Fruit fly (Drosophila melanogaster) whole organism, embryonic: ENCODE data around the gene Ass.

ENCODE experiments used
- CG10147 ChIP-seq: fragments of 200-800 bp; sonication (Bioruptor generic); optimal IDR thresholded peaks from 2 replicates; lab custom pipeline; 2019; ENCODE audit warnings: missing biosample characterization, mild to moderate bottlenecking, missing genetic modification characterization, moderate library complexity
- CG10543 ChIP-seq: fragments of 200-800 bp; sonication (Bioruptor generic); optimal IDR thresholded peaks from 3 replicates; lab custom pipeline; 2017; ENCODE audit warnings: missing biosample characterization, mild to moderate bottlenecking, missing genetic modification characterization, moderate library complexity
- CG11560 ChIP-seq: fragments of 200-800 bp; sonication (Bioruptor generic); IDR thresholded peaks from 3 replicates; pipeline ENCODE4 v1.3.6; 2022; ENCODE audit warnings: missing biosample characterization, missing genetic modification characterization
- CG12219 ChIP-seq: fragments of 200-800 bp; sonication (Bioruptor generic); optimal IDR thresholded peaks from 3 replicates; lab custom pipeline; 2018; ENCODE audit warnings: missing biosample characterization, mild to moderate bottlenecking, missing genetic modification characterization
- CG1233 ChIP-seq: fragments of 200-800 bp; sonication (Bioruptor generic); optimal IDR thresholded peaks from 4 replicates; lab custom pipeline; 2018; ENCODE audit warnings: missing biosample characterization, mild to moderate bottlenecking, missing genetic modification characterization
- CG1529 ChIP-seq: fragments of 200-800 bp; sonication (Bioruptor generic); optimal IDR thresholded peaks from 3 replicates; lab custom pipeline; 2018; ENCODE audit warnings: missing biosample characterization, missing genetic modification characterization
- CG15601 ChIP-seq: fragments of 200-800 bp; sonication (Bioruptor generic); optimal IDR thresholded peaks from 3 replicates; lab custom pipeline; 2019; ENCODE audit warnings: missing biosample characterization, mild to moderate bottlenecking, missing genetic modification characterization, moderate library complexity
- CG17568 ChIP-seq: fragments of 200-800 bp; sonication (Bioruptor generic); optimal IDR thresholded peaks from 2 replicates; lab custom pipeline; 2018; ENCODE audit warnings: missing biosample characterization, mild to moderate bottlenecking, missing genetic modification characterization, moderate library complexity
- CG2678 ChIP-seq: fragments of 200-800 bp; sonication (Bioruptor generic); optimal IDR thresholded peaks from 3 replicates; lab custom pipeline; 2019; ENCODE audit warnings: missing biosample characterization, mild to moderate bottlenecking, missing genetic modification characterization, moderate library complexity
- CG2712 ChIP-seq: fragments of 200-800 bp; optimal IDR thresholded peaks from 3 replicates; lab custom pipeline; 2019; ENCODE audit warnings: missing biosample characterization, mild to moderate bottlenecking, missing genetic modification characterization, moderate library complexity
- CG3847 ChIP-seq: fragments of 200-800 bp; sonication (Bioruptor generic); IDR thresholded peaks from 2 replicates; pipeline ENCODE4 v1.3.6; 2022; ENCODE audit warnings: missing biosample characterization, missing genetic modification characterization
- CG4282 ChIP-seq: fragments of 200-800 bp; sonication (Bioruptor generic); optimal IDR thresholded peaks from 2 replicates; lab custom pipeline; 2016; ENCODE audit warnings: missing biosample characterization, missing genetic modification characterization
- CG4424 ChIP-seq: fragments of 200-800 bp; sonication (Bioruptor generic); optimal IDR thresholded peaks from 3 replicates; lab custom pipeline; 2016; ENCODE audit warnings: missing biosample characterization, missing genetic modification characterization
- CG6813 ChIP-seq: fragments of 200-800 bp; sonication (Bioruptor generic); optimal IDR thresholded peaks from 2 replicates; lab custom pipeline; 2017; ENCODE audit warnings: missing biosample characterization, missing genetic modification characterization, mild to moderate bottlenecking, moderate library complexity, missing genetic modification reagents
- CG7839 ChIP-seq: fragments of 200-800 bp; sonication (Bioruptor generic); optimal IDR thresholded peaks from 3 replicates; lab custom pipeline; 2018; ENCODE audit warnings: missing biosample characterization, mild to moderate bottlenecking, missing genetic modification characterization, moderate library complexity
- CG7987 ChIP-seq: fragments of 200-800 bp; sonication (Bioruptor generic); optimal IDR thresholded peaks from 2 replicates; lab custom pipeline; 2018; ENCODE audit warnings: missing biosample characterization, mild to moderate bottlenecking, missing genetic modification characterization, moderate library complexity
- CG8281 ChIP-seq: fragments of 200-800 bp; sonication (Bioruptor generic); optimal IDR thresholded peaks from 2 replicates; lab custom pipeline; 2018; ENCODE audit warnings: missing biosample characterization, mild to moderate bottlenecking, missing genetic modification characterization, moderate library complexity
- CG8924 ChIP-seq: fragments of 200-800 bp; optimal IDR thresholded peaks from 3 replicates; lab custom pipeline; 2019; ENCODE audit warnings: missing biosample characterization, mild to moderate bottlenecking, missing genetic modification characterization, moderate library complexity
- Drgx ChIP-seq: fragments of 200-800 bp; sonication (Bioruptor generic); IDR thresholded peaks from 2 replicates; pipeline ENCODE4 v1.3.6; 2022; ENCODE audit warnings: missing biosample characterization, missing genetic modification characterization
- Fer1 ChIP-seq: fragments of 200-800 bp; sonication (Bioruptor generic); optimal IDR thresholded peaks from 2 replicates; lab custom pipeline; 2017; ENCODE audit warnings: missing biosample characterization, mild to moderate bottlenecking, missing genetic modification characterization
- Gug ChIP-seq: fragments of 200-800 bp; sonication (Bioruptor generic); IDR thresholded peaks from 4 replicates; pipeline ENCODE4 v1.3.6; 2022; ENCODE audit warnings: missing biosample characterization, missing genetic modification characterization
- HLHmδ ChIP-seq: fragments of 200-800 bp; sonication (Bioruptor generic); optimal IDR thresholded peaks from 2 replicates; lab custom pipeline; 2018; ENCODE audit warnings: missing biosample characterization, mild to moderate bottlenecking, missing genetic modification characterization, moderate library complexity
- Hr51 ChIP-seq, 2 experiments: fragments of 200-800 bp; sonication (Bioruptor generic); optimal IDR thresholded peaks; 2 replicates in 1 of 2; 3 replicates in 1 of 2; lab custom pipeline; 2016 to 2018; ENCODE audit warnings: missing biosample characterization in 2 of 2, missing genetic modification characterization in 2 of 2, mild to moderate bottlenecking in 1 of 2, moderate library complexity in 1 of 2
- Hr78 ChIP-seq, 2 experiments: fragments of 200-800 bp in 1 of 2; fragments of >200 bp in 1 of 2; sonication (Bioruptor generic) in 1 of 2; optimal IDR thresholded peaks; 2 replicates each; lab custom pipeline; 2017 to 2019; ENCODE audit warnings: missing biosample characterization in 2 of 2, missing genetic modification characterization in 2 of 2, mild to moderate bottlenecking in 1 of 2, moderate library complexity in 1 of 2
- Lpt ChIP-seq: fragments of >200 bp; optimal IDR thresholded peaks from 2 replicates; lab custom pipeline; 2018; ENCODE audit warnings: missing biosample characterization, missing genetic modification characterization
- Opbp ChIP-seq: fragments of 200-800 bp; sonication (Bioruptor generic); IDR thresholded peaks from 3 replicates; pipeline ENCODE4 v1.3.6; 2022; ENCODE audit warnings: missing biosample characterization, missing genetic modification characterization; ENCODE audit not compliant: partially characterized antibody
- Pdp1 ChIP-seq, 2 experiments: fragments of 200-800 bp; sonication (Bioruptor generic); optimal IDR thresholded peaks; 3 replicates each; lab custom pipeline; 2016; ENCODE audit warnings: missing biosample characterization in 2 of 2, missing genetic modification characterization in 2 of 2, mild to moderate bottlenecking in 1 of 2, moderate library complexity in 1 of 2
- Sin3A ChIP-seq: fragments of >200 bp; optimal IDR thresholded peaks from 2 replicates; lab custom pipeline; 2018
- Vsx1 ChIP-seq: fragments of 200-800 bp; sonication (Bioruptor generic); optimal IDR thresholded peaks from 2 replicates; lab custom pipeline; 2017; ENCODE audit warnings: missing biosample characterization, mild to moderate bottlenecking, missing genetic modification characterization, missing genetic modification reagents
- az2 ChIP-seq: fragments of 200-800 bp; sonication (Bioruptor generic); optimal IDR thresholded peaks from 3 replicates; lab custom pipeline; 2016; ENCODE audit warnings: missing biosample characterization, missing genetic modification characterization
- bcd ChIP-seq: fragments of 200-800 bp; sonication (Bioruptor generic); optimal IDR thresholded peaks from 2 replicates; lab custom pipeline; 2017; ENCODE audit warnings: missing biosample characterization, mild to moderate bottlenecking, missing genetic modification characterization
- bowl ChIP-seq: fragments of 200-800 bp; sonication (Bioruptor generic); IDR thresholded peaks from 2 replicates; pipeline ENCODE4 v1.3.6; 2022; ENCODE audit warnings: missing biosample characterization, missing genetic modification characterization
- disco-r ChIP-seq: fragments of 200-800 bp; sonication (Bioruptor generic); optimal IDR thresholded peaks from 2 replicates; lab custom pipeline; 2016; ENCODE audit warnings: missing biosample characterization, missing genetic modification characterization
- dmrt99B ChIP-seq: fragments of 200-800 bp; sonication (Bioruptor generic); optimal IDR thresholded peaks from 2 replicates; lab custom pipeline; 2018; ENCODE audit warnings: missing biosample characterization, mild to moderate bottlenecking, missing genetic modification characterization, moderate library complexity
- gce ChIP-seq: fragments of 200-800 bp; sonication (Bioruptor generic); IDR thresholded peaks from 3 replicates; pipeline ENCODE4 v1.3.6; 2022; ENCODE audit warnings: missing biosample characterization, missing genetic modification characterization
- gsb-n ChIP-seq: fragments of 200-800 bp; sonication (Bioruptor generic); optimal IDR thresholded peaks from 3 replicates; lab custom pipeline; 2018; ENCODE audit warnings: missing biosample characterization, mild to moderate bottlenecking, missing genetic modification characterization
- lola ChIP-seq, 3 experiments: fragments of >200 bp in 2 of 3; fragments of 200-800 bp in 1 of 3; sonication (Bioruptor generic) in 1 of 3; optimal IDR thresholded peaks; 2 replicates each; lab custom pipeline; 2017 to 2019; ENCODE audit warnings: missing biosample characterization in 3 of 3, missing genetic modification characterization in 3 of 3, mild to moderate bottlenecking in 1 of 3, moderate library complexity in 1 of 3
- lov ChIP-seq, 2 experiments: fragments of 200-800 bp in 1 of 2; fragments of >200 bp in 1 of 2; sonication (Bioruptor generic) in 1 of 2; IDR thresholded peaks in 1 of 2; optimal IDR thresholded peaks in 1 of 2; 2 replicates in 1 of 2; 3 replicates in 1 of 2; pipeline versions ENCODE4 v1.3.6 to Lab custom; 2017 to 2022; ENCODE audit warnings: missing biosample characterization in 1 of 2, missing genetic modification characterization in 1 of 2
- mld ChIP-seq: fragments of 200-800 bp; sonication (Bioruptor generic); IDR thresholded peaks from 3 replicates; pipeline ENCODE4 v1.3.6; 2022; ENCODE audit warnings: missing biosample characterization, missing genetic modification characterization; ENCODE audit not compliant: partially characterized antibody
- onecut ChIP-seq: fragments of 200-800 bp; sonication (Bioruptor generic); IDR thresholded peaks from 2 replicates; pipeline ENCODE4 v1.3.6; 2022; ENCODE audit warnings: missing biosample characterization, missing genetic modification characterization
- org-1 ChIP-seq: fragments of 200-800 bp; sonication (Bioruptor generic); optimal IDR thresholded peaks from 2 replicates; lab custom pipeline; 2017; ENCODE audit warnings: missing biosample characterization, missing genetic modification characterization
- schlank ChIP-seq: fragments of 200-800 bp; sonication (Bioruptor generic); optimal IDR thresholded peaks from 2 replicates; lab custom pipeline; 2018; ENCODE audit warnings: missing biosample characterization, mild to moderate bottlenecking, missing genetic modification characterization
- sens ChIP-seq: fragments of 200-800 bp; sonication (Bioruptor generic); peaks from one replicate; lab custom pipeline; 2016; ENCODE audit warnings: missing biosample characterization, missing genetic modification characterization
- slbo ChIP-seq: fragments of 200-800 bp; sonication (Bioruptor generic); IDR thresholded peaks from 2 replicates; pipeline ENCODE4 v1.3.6; 2022; ENCODE audit warnings: missing biosample characterization, missing genetic modification characterization
- slou ChIP-seq: fragments of 200-800 bp; sonication (Bioruptor generic); optimal IDR thresholded peaks from 3 replicates; lab custom pipeline; 2016; ENCODE audit warnings: missing biosample characterization, missing genetic modification characterization
- so ChIP-seq: fragments of 200-800 bp; sonication (Bioruptor generic); IDR thresholded peaks from 3 replicates; pipeline ENCODE4 v1.3.6; 2022; ENCODE audit warnings: missing biosample characterization, missing genetic modification characterization
- ttk ChIP-seq: fragments of 200-800 bp; sonication (Bioruptor generic); IDR thresholded peaks from 2 replicates; pipeline ENCODE4 v2.1.2; 2022; ENCODE audit warnings: missing biosample characterization, missing genetic modification characterization
- zen ChIP-seq: fragments of 200-800 bp; sonication (Bioruptor generic); optimal IDR thresholded peaks from 3 replicates; lab custom pipeline; 2018; ENCODE audit warnings: missing biosample characterization, mild to moderate bottlenecking, missing genetic modification characterization, moderate library complexity

Gene Ass

dm6 chr3R:6664371-6665116 lies 20.3 kb upstream of the Ass start (continued):
- TF ChIP-seq lola (GFP tag; optimal IDR thresholded peaks at IDR 0.05; lab: Kevin White, UChicago) (peak in 1 of 3 experiments; percentile 27), Vsx1 (GFP tag; lab: Kevin White, UChicago) (no peak), CG17568 (GFP tag; lab: Kevin White, UChicago) (no peak), onecut (GFP tag; lab: Robert Waterston, UW) (peak; percentile 21; the same call in 1 of the 2 replicates), org-1 (peak; percentile 13), Gug (GFP tag; lab: Robert Waterston, UW) (no peak), Lpt (GFP tag; lab: Kevin White, UChicago) (no peak), schlank (no peak), mld (GFP tag; lab: Robert Waterston, UW) (no peak), gce (GFP tag; lab: Robert Waterston, UW) (0 out of 3 replicates have a peak, but pooled peaks have one; percentile 27), CG1233 (GFP tag; lab: Kevin White, UChicago) (peak; percentile 12), CG6813 (peak; percentile 49), bowl (GFP tag; lab: Robert Waterston, UW) (0 out of 2 replicates have a peak, but pooled peaks have one; percentile 7), slou (GFP tag; lab: Kevin White, UChicago) (no peak), CG3847 (GFP tag; lab: Robert Waterston, UW) (no peak), CG4282 (GFP tag; lab: Kevin White, UChicago) (no peak), Pdp1 (GFP tag; optimal IDR thresholded peaks at IDR 0.05; lab: Kevin White, UChicago) (peak in 1 of 2 experiments; percentile 12), sens (peak; percentile 74), CG7839 (tag; lab: Kevin White, UChicago) (peak; percentile 15), Opbp (GFP tag; lab: Robert Waterston, UW) (no peak), gsb-n (no peak), CG10543 (GFP tag; lab: Kevin White, UChicago) (no peak), CG7987 (GFP tag; lab: Kevin White, UChicago) (no peak), CG4424 (peak; percentile 10), Hr78 (GFP tag; optimal IDR thresholded peaks at IDR 0.05; lab: Kevin White, UChicago) (no peak), CG8924 (peak; percentile 9), Sin3A (lab: Kevin White, UChicago) (no peak), Hr51 (GFP tag; optimal IDR thresholded peaks at IDR 0.05; lab: Kevin White, UChicago) (peak in 1 of 2 experiments; percentile 27), CG10147 (GFP tag; lab: Kevin White, UChicago) (no peak), Fer1 (GFP tag; lab: Kevin White, UChicago) (no peak), CG2678 (peak; percentile 20), so (GFP tag; lab: Robert Waterston, UW) (no peak), CG8281 (no peak), CG12219 (GFP tag; lab: Kevin White, UChicago) (no peak), dmrt99B (tag; lab: Kevin White, UChicago) (peak; percentile 35), CG2712 (tag; lab: Kevin White, UChicago) (peak; percentile 14), lov (optimal IDR thresholded peaks at IDR 0.05; lab: Kevin White, UChicago) (no peak), lov (GFP tag; IDR thresholded peaks at IDR 0.05; lab: Robert Waterston, UW) (no peak), zen (tag; lab: Kevin White, UChicago) (peak; percentile 22), CG11560 (tag; lab: Robert Waterston, UW) (no peak), Drgx (GFP tag; lab: Robert Waterston, UW) (0 out of 2 replicates have a peak, but pooled peaks have one; percentile 10), CG1529 (GFP tag; lab: Kevin White, UChicago) (no peak), CG15601 (tag; lab: Kevin White, UChicago) (no peak), ttk (GFP tag; lab: Robert Waterston, UW) (no peak), disco-r (GFP tag; lab: Kevin White, UChicago) (no peak), slbo (GFP tag; lab: Robert Waterston, UW) (no peak), az2 (peak; percentile 17), HLHmδ (GFP tag; lab: Kevin White, UChicago) (peak; percentile 30), bcd (no peak)
